Worm (Caenorhabditis elegans) whole organism, late embryonic: ENCODE results near the gene dpy-31.

Experiments used
- C38D4.7 ChIP-seq: fragments of 200-800 bp; sonication (Bioruptor generic); optimal IDR thresholded peaks from 2 replicates; lab custom pipeline; 2018; ENCODE audit warnings: mild to moderate bottlenecking, missing genetic modification characterization, moderate library complexity, missing compliant biosample characterization
- K02D7.2 ChIP-seq: sonication (generic microtip); optimal IDR thresholded peaks from 2 replicates; lab custom pipeline; 2017; ENCODE audit warnings: mild to moderate bottlenecking, missing genetic modification characterization, missing compliant biosample characterization
- T23F11.4 ChIP-seq: fragments of 200-800 bp; sonication (Bioruptor generic); optimal IDR thresholded peaks from 2 replicates; lab custom pipeline; 2018; ENCODE audit warnings: mild to moderate bottlenecking, missing genetic modification characterization, missing compliant biosample characterization
- Y22D7AL.16 ChIP-seq: sonication (generic microtip); optimal IDR thresholded peaks from 2 replicates; lab custom pipeline; 2016; ENCODE audit warnings: missing genetic modification characterization, missing compliant biosample characterization
- ahr-1 ChIP-seq: sonication (generic microtip); optimal IDR thresholded peaks from 2 replicates; lab custom pipeline; 2016; ENCODE audit warnings: missing genetic modification characterization, missing compliant biosample characterization
- ceh-14 ChIP-seq: sonication (generic microtip); optimal IDR thresholded peaks from 2 replicates; lab custom pipeline; 2016; ENCODE audit warnings: missing genotype, missing genetic modification characterization, missing compliant biosample characterization
- ceh-18 ChIP-seq: sonication (generic microtip); optimal IDR thresholded peaks from 2 replicates; lab custom pipeline; 2016; ENCODE audit warnings: missing genetic modification characterization, missing compliant biosample characterization
- ceh-19 ChIP-seq: fragments of 200-800 bp; sonication (Bioruptor generic); optimal IDR thresholded peaks from 2 replicates; lab custom pipeline; 2018; ENCODE audit warnings: mild to moderate bottlenecking, missing genetic modification characterization, missing compliant biosample characterization
- ceh-2 ChIP-seq: sonication (generic microtip); optimal IDR thresholded peaks from 2 replicates; lab custom pipeline; 2016; ENCODE audit warnings: missing genotype, missing genetic modification characterization, missing compliant biosample characterization
- ceh-22 ChIP-seq: sonication (generic microtip); optimal IDR thresholded peaks from 2 replicates; lab custom pipeline; 2017; ENCODE audit warnings: missing biosample characterization, missing genetic modification characterization
- ceh-30 ChIP-seq: fragments of 150-350 bp; optimal IDR thresholded peaks from 2 replicates; lab custom pipeline; 2014; ENCODE audit warnings: missing biosample characterization, missing genetic modification characterization
- ceh-31 ChIP-seq: sonication (generic microtip); optimal IDR thresholded peaks from 2 replicates; lab custom pipeline; 2016; ENCODE audit warnings: missing genetic modification characterization, missing compliant biosample characterization
- ceh-34 ChIP-seq: sonication (generic microtip); optimal IDR thresholded peaks from 2 replicates; lab custom pipeline; 2016; ENCODE audit warnings: mild to moderate bottlenecking, missing genetic modification characterization, missing compliant biosample characterization
- ceh-48 ChIP-seq: sonication (generic microtip); optimal IDR thresholded peaks from 2 replicates; lab custom pipeline; 2016; ENCODE audit warnings: missing genetic modification characterization, inconsistent platforms, missing compliant biosample characterization
- ceh-6 ChIP-seq: fragments of 200-800 bp; sonication (Bioruptor generic); optimal IDR thresholded peaks from 2 replicates; lab custom pipeline; 2018; ENCODE audit warnings: mild to moderate bottlenecking, missing genetic modification characterization, missing compliant biosample characterization
- che-1 ChIP-seq: sonication (generic microtip); optimal IDR thresholded peaks from 2 replicates; lab custom pipeline; 2016; ENCODE audit warnings: mild to moderate bottlenecking, missing genetic modification characterization, missing compliant biosample characterization
- dmd-4 ChIP-seq: sonication (generic microtip); optimal IDR thresholded peaks from 2 replicates; lab custom pipeline; 2016; ENCODE audit warnings: borderline replicate concordance, missing genetic modification characterization, missing compliant biosample characterization
- elt-4 ChIP-seq: sonication (generic microtip); optimal IDR thresholded peaks from 2 replicates; lab custom pipeline; 2016; ENCODE audit warnings: missing genetic modification characterization, missing compliant biosample characterization
- ets-4 ChIP-seq: sonication (generic microtip); optimal IDR thresholded peaks from 2 replicates; lab custom pipeline; 2016; ENCODE audit warnings: missing genetic modification characterization, missing compliant biosample characterization
- eyg-1 ChIP-seq: sonication (generic microtip); optimal IDR thresholded peaks from 2 replicates; lab custom pipeline; 2016; ENCODE audit warnings: missing genotype, missing genetic modification characterization, missing compliant biosample characterization
- fax-1 ChIP-seq: sonication (generic microtip); optimal IDR thresholded peaks from 2 replicates; lab custom pipeline; 2016; ENCODE audit warnings: missing genotype, missing genetic modification characterization, missing compliant biosample characterization
- fkh-10 ChIP-seq: fragments of 150-350 bp; optimal IDR thresholded peaks from 2 replicates; lab custom pipeline; 2014; ENCODE audit warnings: missing biosample characterization, missing genetic modification reagents, missing genetic modification characterization
- fkh-6 ChIP-seq: sonication (generic microtip); optimal IDR thresholded peaks from 2 replicates; lab custom pipeline; 2016; ENCODE audit warnings: missing genetic modification characterization, missing compliant biosample characterization
- gmeb-2 ChIP-seq: sonication (generic microtip); optimal IDR thresholded peaks from 2 replicates; lab custom pipeline; 2016; ENCODE audit warnings: missing genetic modification characterization, inconsistent platforms, missing compliant biosample characterization
- hlh-15 ChIP-seq: sonication (generic microtip); optimal IDR thresholded peaks from 2 replicates; lab custom pipeline; 2016; ENCODE audit warnings: missing genetic modification characterization, missing compliant biosample characterization
- lim-6 ChIP-seq: sonication (generic microtip); optimal IDR thresholded peaks from 2 replicates; lab custom pipeline; 2016; ENCODE audit warnings: missing genetic modification characterization, missing compliant biosample characterization
- mec-3 ChIP-seq: sonication (generic microtip); optimal IDR thresholded peaks from 2 replicates; lab custom pipeline; 2016; ENCODE audit warnings: borderline replicate concordance, missing genetic modification characterization, missing compliant biosample characterization
- nfya-1 ChIP-seq: sonication (generic microtip); optimal IDR thresholded peaks from 2 replicates; lab custom pipeline; 2017; ENCODE audit warnings: missing genetic modification characterization, mild to moderate bottlenecking, missing compliant biosample characterization, antibody characterized with exemption, moderate library complexity
- nhr-232 ChIP-seq: sonication (generic microtip); optimal IDR thresholded peaks from 2 replicates; lab custom pipeline; 2016; ENCODE audit warnings: missing genetic modification characterization, missing compliant biosample characterization
- odd-2 ChIP-seq: sonication (generic microtip); optimal IDR thresholded peaks from 2 replicates; lab custom pipeline; 2017; ENCODE audit warnings: antibody characterized with exemption, mild to moderate bottlenecking, missing genetic modification characterization, missing compliant biosample characterization
- pag-3 ChIP-seq: sonication (generic microtip); optimal IDR thresholded peaks from 2 replicates; lab custom pipeline; 2016; ENCODE audit warnings: missing compliant biosample characterization, missing genetic modification characterization, borderline replicate concordance
- pha-2 ChIP-seq: sonication (generic microtip); optimal IDR thresholded peaks from 2 replicates; lab custom pipeline; 2017; ENCODE audit warnings: mild to moderate bottlenecking, missing genetic modification characterization, missing compliant biosample characterization
- pha-4 ChIP-seq: fragments of 150-350 bp; optimal IDR thresholded peaks from 2 replicates; lab custom pipeline; 2018; ENCODE audit warnings: missing biosample characterization, missing genetic modification reagents, missing genetic modification characterization
- pqm-1 ChIP-seq: sonication (generic microtip); optimal IDR thresholded peaks from 2 replicates; lab custom pipeline; 2016; ENCODE audit warnings: missing genetic modification characterization, missing compliant biosample characterization
- pros-1 ChIP-seq: fragments of 150-350 bp; optimal IDR thresholded peaks from 2 replicates; lab custom pipeline; 2014; ENCODE audit warnings: missing biosample characterization, missing genetic modification reagents, missing genetic modification characterization
- rnt-1 ChIP-seq: sonication (generic microtip); optimal IDR thresholded peaks from 2 replicates; lab custom pipeline; 2016; ENCODE audit warnings: missing genetic modification characterization, missing compliant biosample characterization
- sdc-2 ChIP-seq: sonication (generic microtip); optimal IDR thresholded peaks from 2 replicates; lab custom pipeline; 2016; ENCODE audit warnings: missing genotype, missing genetic modification characterization, missing compliant biosample characterization
- sox-2 ChIP-seq: fragments of 200-800 bp; sonication (Bioruptor generic); IDR thresholded peaks from 2 replicates; pipeline ENCODE4 v1.3.6; 2022; ENCODE audit warnings: missing genetic modification reagents, missing genetic modification characterization, missing compliant biosample characterization
- tbx-7 ChIP-seq: sonication (generic microtip); optimal IDR thresholded peaks from 2 replicates; lab custom pipeline; 2016; ENCODE audit warnings: missing genotype, missing genetic modification characterization, missing compliant biosample characterization
- ttx-3 ChIP-seq: sonication (generic microtip); optimal IDR thresholded peaks from 2 replicates; lab custom pipeline; 2016; ENCODE audit warnings: missing genetic modification reagents, missing genetic modification characterization, missing compliant biosample characterization
- unc-3 ChIP-seq, 2 experiments: fragments of 200-800 bp in 1 of 2; sonication (Bioruptor generic) in 1 of 2; sonication (generic microtip) in 1 of 2; conservative IDR thresholded peaks in 1 of 2; optimal IDR thresholded peaks in 1 of 2; 2 replicates each; pipeline versions ENCODE4 v1.3.6 to Lab custom; 2016 to 2022; ENCODE audit warnings: missing compliant biosample characterization in 2 of 2, missing genetic modification characterization in 2 of 2, missing genetic modification reagents in 1 of 2
- unc-42 ChIP-seq: sonication (generic microtip); optimal IDR thresholded peaks from 2 replicates; lab custom pipeline; 2016; ENCODE audit warnings: missing genotype, missing genetic modification characterization, missing compliant biosample characterization
- unc-55 ChIP-seq: sonication (generic microtip); optimal IDR thresholded peaks from 2 replicates; lab custom pipeline; 2017; ENCODE audit warnings: missing biosample characterization, missing genetic modification reagents, missing genetic modification characterization
- unc-86 ChIP-seq: sonication (generic microtip); optimal IDR thresholded peaks from 2 replicates; lab custom pipeline; 2016; ENCODE audit warnings: missing genetic modification characterization, missing compliant biosample characterization
- zip-5 ChIP-seq: sonication (generic microtip); optimal IDR thresholded peaks from 2 replicates; lab custom pipeline; 2016; ENCODE audit warnings: missing genetic modification characterization, missing compliant biosample characterization

The dpy-31 gene

ce11 chrIII:7158709-7159108 lies 43.3 kb upstream of the dpy-31 start, which contains the start of gene nuo-4:
TSS of gene nuo-4 (minus strand) at chrIII:7158809.
- TF ChIP-seq C38D4.7 (GFP tag; lab: Kevin White, UChicago) (no peak), tbx-7 (tag; lab: Kevin White, UChicago) (no peak), Y22D7AL.16 (no peak), ceh-2 (tag; lab: Kevin White, UChicago) (no peak), ceh-6 (no peak), unc-42 (no peak)

ce11 chrIII:7159246-7159645 lies 42.8 kb upstream of the dpy-31 start:
- TF ChIP-seq fkh-10 (no peak), ceh-19 (GFP tag; lab: Kevin White, UChicago) (no peak), Y22D7AL.16 (no peak), sox-2 (no peak), lim-6 (tag; lab: Kevin White, UChicago) (no peak), ceh-31 (no peak), fax-1 (no peak), ceh-6 (no peak), fkh-6 (tag; lab: Kevin White, UChicago) (no peak), ceh-34 (no peak), T23F11.4 (no peak), hlh-15 (tag; lab: Kevin White, UChicago) (no peak), nhr-232 (no peak), ceh-30 (tag; lab: Kevin White, UChicago) (no peak), eyg-1 (tag; lab: Kevin White, UChicago) (no peak), pqm-1 (tag; lab: Kevin White, UChicago) (no peak), tbx-7 (tag; lab: Kevin White, UChicago) (no peak), ceh-18 (no peak), che-1 (tag; lab: Kevin White, UChicago) (no peak), ttx-3 (tag; lab: Kevin White, UChicago) (no peak)

ce11 chrIII:7161055-7161454 lies 41.0 kb upstream of the dpy-31 start, which contains the start of gene rnp-7:
TSS of gene rnp-7 (minus strand) at chrIII:7161155.
- TF ChIP-seq tbx-7 (tag; lab: Kevin White, UChicago) (no peak), ets-4 (tag; lab: Kevin White, UChicago) (no peak), odd-2 (no peak), gmeb-2 (tag; lab: Kevin White, UChicago) (no peak), fkh-10 (no peak), sox-2 (no peak), pros-1 (no peak), pha-4 (no peak), ceh-22 (tag; lab: Kevin White, UChicago) (no peak), zip-5 (tag; lab: Kevin White, UChicago) (no peak), unc-55 (GFP tag; lab: Kevin White, UChicago) (no peak), pag-3 (no peak), ceh-18 (no peak), ceh-48 (no peak), unc-42 (no peak)
- TF ChIP-seq, all 69 proteins: peak for 0

- no peak for TF ChIP-seq ceh-2 (tag; lab: Kevin White, UChicago)
- no peak for TF ChIP-seq fkh-10
- no peak for TF ChIP-seq ttx-3 (tag; lab: Kevin White, UChicago)
- peak; percentile 68 for TF ChIP-seq ceh-14 (tag; lab: Kevin White, UChicago)
- TF ChIP-seq pha-4 = no peak
- no peak for TF ChIP-seq sdc-2 (tag; lab: Kevin White, UChicago)
- no peak for TF ChIP-seq unc-3 (GFP tag; conservative IDR thresholded peaks at IDR 0.05; lab: Robert Waterston, UW)
- no peak for TF ChIP-seq unc-3 (tag; optimal IDR thresholded peaks at IDR 0.05; lab: Kevin White, UChicago)
- no peak for TF ChIP-seq K02D7.2
- no peak for TF ChIP-seq mec-3 (tag; lab: Kevin White, UChicago)
- no peak for TF ChIP-seq elt-4 (tag; lab: Kevin White, UChicago)
- TF ChIP-seq ceh-31 = peak; percentile 71
- TF ChIP-seq lim-6 (tag; lab: Kevin White, UChicago) = no peak
- TF ChIP-seq sox-2 = no peak
- no peak for TF ChIP-seq zip-5 (tag; lab: Kevin White, UChicago)
- no peak for TF ChIP-seq Y22D7AL.16
- peak; percentile 76 for TF ChIP-seq unc-55 (GFP tag; lab: Kevin White, UChicago)
- TF ChIP-seq dmd-4 (tag; lab: Kevin White, UChicago) = no peak
- no peak for TF ChIP-seq ceh-30 (tag; lab: Kevin White, UChicago)
- peak; percentile 78 for TF ChIP-seq nfya-1
- no peak for TF ChIP-seq unc-86
- TF ChIP-seq unc-42 = peak; percentile 64
- TF ChIP-seq ceh-22 (tag; lab: Kevin White, UChicago) = no peak
- TF ChIP-seq ahr-1 (tag; lab: Kevin White, UChicago) = no peak
- TF ChIP-seq rnt-1 = no peak
- TF ChIP-seq ceh-18 = peak; percentile 26
- TF ChIP-seq pqm-1 (tag; lab: Kevin White, UChicago) = no peak
- no peak for TF ChIP-seq pha-2 (tag; lab: Kevin White, UChicago)
These were observed 39.8 kb upstream of the dpy-31 start, which contains the start of the genes syf-2 and K04G7.1 for ce11 chrIII:7162065-7162762. TSS of gene syf-2 (minus strand) at chrIII:7162115. TSS of gene K04G7.1 (plus strand) at chrIII:7162712.
